Fruit fly (Drosophila melanogaster): ENCODE measurements around the gene Nprl2.

The Nprl2 gene

dm6 chrX:16854746-16855145 lies 29.4 kb downstream of the Nprl2 start (continued):
- TF ChIP-seq Bdp1 (GFP tag; optimal IDR thresholded peaks at IDR 0.05) (no peak), CG7786 (GFP tag; optimal IDR thresholded peaks at IDR 0.05) (no peak), CG8089 (GFP tag; optimal IDR thresholded peaks at IDR 0.05) (no peak), nerfin-1 (tag; optimal IDR thresholded peaks at IDR 0.05) (peak; percentile 47), hb (GFP tag; IDR thresholded peaks at IDR 0.05; ENCODE audit: partially characterized antibody) (no peak), CG1603 (tag; optimal IDR thresholded peaks at IDR 0.05) (no peak), CG11398 (GFP tag; optimal IDR thresholded peaks at IDR 0.05) (no peak), CG3726 (GFP tag; IDR thresholded peaks at IDR 0.05) (no peak), da (GFP tag; optimal IDR thresholded peaks at IDR 0.05) (no peak), z (GFP tag; IDR thresholded peaks at IDR 0.05) (no peak), NK7.1 (GFP tag; optimal IDR thresholded peaks at IDR 0.05) (no peak), CG17912 (GFP tag; optimal IDR thresholded peaks at IDR 0.05) (no peak), cad (GFP tag; optimal IDR thresholded peaks at IDR 0.05) (no peak), sc (optimal IDR thresholded peaks at IDR 0.05) (no peak), sc (GFP tag; optimal IDR thresholded peaks at IDR 0.05) (no peak), unc-4 (GFP tag; IDR thresholded peaks at IDR 0.05; ENCODE audit: partially characterized antibody) (no peak), repo (GFP tag; optimal IDR thresholded peaks at IDR 0.05) (no peak), CG11696 (GFP tag; IDR thresholded peaks at IDR 0.05) (peak; percentile 59), CG2199 (GFP tag; IDR thresholded peaks at IDR 0.05) (no peak), inv (GFP tag; IDR thresholded peaks at IDR 0.05; ENCODE audit: partially characterized antibody) (no peak), Abd-B (GFP tag; optimal IDR thresholded peaks at IDR 0.05) (peak; percentile 43), Camta (GFP tag; optimal IDR thresholded peaks at IDR 0.05) (no peak), Atf-2 (GFP tag; optimal IDR thresholded peaks at IDR 0.05) (no peak), CG8944 (GFP tag; optimal IDR thresholded peaks at IDR 0.05) (no peak), CG15601 (tag; optimal IDR thresholded peaks at IDR 0.05) (peak; percentile 39), yki (optimal IDR thresholded peaks at IDR 0.05) (no peak), Vsx1 (GFP tag; optimal IDR thresholded peaks at IDR 0.05) (peak; percentile 31), CHES-1-like (GFP tag; optimal IDR thresholded peaks at IDR 0.05) (no peak), Dref (GFP tag; IDR thresholded peaks at IDR 0.05) (no peak), Max (GFP tag; optimal IDR thresholded peaks at IDR 0.05) (no peak), en (GFP tag; optimal IDR thresholded peaks at IDR 0.05) (no peak), mam (GFP tag; optimal IDR thresholded peaks at IDR 0.05) (peak; percentile 16), Stat92E (GFP tag; optimal IDR thresholded peaks at IDR 0.05) (no peak), bab2 (GFP tag; optimal IDR thresholded peaks at IDR 0.05) (peak; percentile 2), run (tag; optimal IDR thresholded peaks at IDR 0.05) (peak; percentile 29), Ets65A (GFP tag) (peak; percentile 80), ap (GFP tag; IDR thresholded peaks at IDR 0.05) (peak; percentile 15; the same call in 1 of the 2 replicates), esg (GFP tag; conservative IDR thresholded peaks at IDR 0.05) (peak; percentile 47), cato (GFP tag; optimal IDR thresholded peaks at IDR 0.05; ENCODE audit: borderline replicate concordance) (no peak), dmrt11E (tag; optimal IDR thresholded peaks at IDR 0.05) (no peak), lbe (GFP tag; optimal IDR thresholded peaks at IDR 0.05) (no peak), Hmx (GFP tag; optimal IDR thresholded peaks at IDR 0.05) (no peak), cas (GFP tag; IDR thresholded peaks at IDR 0.05) (no peak), CG12299 (tag; optimal IDR thresholded peaks at IDR 0.05) (no peak), GATAe (GFP tag; conservative IDR thresholded peaks at IDR 0.05) (no peak), dimm (GFP tag; IDR thresholded peaks at IDR 0.05) (no peak), gsb (GFP tag; IDR thresholded peaks at IDR 0.05) (no peak), CG18599 (GFP tag; optimal IDR thresholded peaks at IDR 0.05) (peak; percentile 47), Spps (tag; optimal IDR thresholded peaks at IDR 0.05) (no peak), nmo (GFP tag; optimal IDR thresholded peaks at IDR 0.05) (peak; percentile 72), CG11560 (tag; IDR thresholded peaks at IDR 0.05) (no peak), CG32532 (GFP tag; IDR thresholded peaks at IDR 0.05) (no peak), dm (GFP tag; optimal IDR thresholded peaks at IDR 0.05) (no peak)
